Worm (Caenorhabditis elegans) whole organism, L2 larva: ENCODE measurements around the gene Y55F3AM.9.

ENCODE experiments used
- F13H6.1 ChIP-seq: sonication (generic microtip); optimal IDR thresholded peaks from 2 replicates; lab custom pipeline; 2016; ENCODE audit warnings: missing genetic modification characterization, missing compliant biosample characterization
- R02D3.7 ChIP-seq: fragments of 150-350 bp; optimal IDR thresholded peaks from 2 replicates; lab custom pipeline; 2014; ENCODE audit warnings: missing biosample characterization, missing genetic modification characterization
- Y55F3AM.14 ChIP-seq: fragments of 200-800 bp; sonication (Bioruptor generic); optimal IDR thresholded peaks from 2 replicates; lab custom pipeline; 2018; ENCODE audit warnings: mild to moderate bottlenecking, missing genetic modification characterization, missing compliant biosample characterization
- ama-1 ChIP-seq: fragments of 150-350 bp; optimal IDR thresholded peaks from 2 replicates; lab custom pipeline; 2018; ENCODE audit warnings: inconsistent platforms
- blmp-1 ChIP-seq: sonication (generic microtip); optimal IDR thresholded peaks from 2 replicates; lab custom pipeline; 2017; ENCODE audit warnings: missing genetic modification characterization, mild to moderate bottlenecking, missing compliant biosample characterization, antibody characterized with exemption, moderate library complexity; ENCODE audit not compliant: insufficient read depth
- ceh-82 ChIP-seq: fragments of 150-350 bp; optimal IDR thresholded peaks from 2 replicates; lab custom pipeline; 2014; ENCODE audit warnings: missing biosample characterization, missing genetic modification characterization
- crh-2 ChIP-seq: sonication (generic microtip); optimal IDR thresholded peaks from 2 replicates; lab custom pipeline; 2017; ENCODE audit warnings: missing biosample characterization, missing genetic modification characterization
- egl-27 ChIP-seq: sonication (generic microtip); optimal IDR thresholded peaks from 3 replicates; lab custom pipeline; 2017; ENCODE audit warnings: missing biosample characterization, missing genetic modification reagents, missing genetic modification characterization
- elt-1 ChIP-seq: fragments of 150-350 bp; optimal IDR thresholded peaks from 2 replicates; lab custom pipeline; 2014; ENCODE audit warnings: missing biosample characterization, missing genetic modification characterization
- gmeb-1 ChIP-seq: fragments of 150-350 bp; optimal IDR thresholded peaks from 2 replicates; lab custom pipeline; 2014; ENCODE audit warnings: missing biosample characterization, missing genetic modification characterization
- lin-11 ChIP-seq: fragments of 150-350 bp; sonication (generic microtip); optimal IDR thresholded peaks from 2 replicates; lab custom pipeline; 2014; ENCODE audit warnings: missing biosample characterization, missing genetic modification characterization, inconsistent platforms, mixed read lengths
- mab-5 ChIP-seq: fragments of 150-350 bp; optimal IDR thresholded peaks from 2 replicates; lab custom pipeline; 2014; ENCODE audit warnings: missing biosample characterization, missing genetic modification characterization
- mbf-1 ChIP-seq: sonication (generic microtip); optimal IDR thresholded peaks from 2 replicates; lab custom pipeline; 2017; ENCODE audit warnings: missing biosample characterization, missing genetic modification characterization
- nhr-10 ChIP-seq: sonication (generic microtip); optimal IDR thresholded peaks from 2 replicates; lab custom pipeline; 2017; ENCODE audit warnings: missing biosample characterization, missing genetic modification characterization
- nhr-21 ChIP-seq: fragments of 150-350 bp; optimal IDR thresholded peaks from 2 replicates; lab custom pipeline; 2014; ENCODE audit warnings: missing biosample characterization, missing genetic modification characterization
- nhr-23 ChIP-seq: fragments of 150-350 bp; optimal IDR thresholded peaks from 2 replicates; lab custom pipeline; 2014; ENCODE audit warnings: missing biosample characterization, missing genetic modification reagents, missing genetic modification characterization
- nhr-237 ChIP-seq: fragments of 150-350 bp; optimal IDR thresholded peaks from 2 replicates; lab custom pipeline; 2014; ENCODE audit warnings: missing biosample characterization, missing genetic modification characterization
- peb-1 ChIP-seq: fragments of 150-350 bp; optimal IDR thresholded peaks from 2 replicates; lab custom pipeline; 2014; ENCODE audit warnings: missing biosample characterization, missing genetic modification characterization
- skn-1 ChIP-seq: sonication (generic microtip); optimal IDR thresholded peaks from 2 replicates; lab custom pipeline; 2017; ENCODE audit warnings: missing biosample characterization, missing genetic modification characterization
- unc-55 ChIP-seq: fragments of 150-350 bp; sonication (generic microtip); optimal IDR thresholded peaks from 3 replicates; lab custom pipeline; 2014; ENCODE audit warnings: missing biosample characterization, missing genetic modification reagents, missing genetic modification characterization
- ztf-11 ChIP-seq: sonication (generic microtip); optimal IDR thresholded peaks from 2 replicates; lab custom pipeline; 2017; ENCODE audit warnings: missing biosample characterization, missing genetic modification characterization
- ztf-4 ChIP-seq: fragments of 150-350 bp; optimal IDR thresholded peaks from 2 replicates; lab custom pipeline; 2014; ENCODE audit warnings: missing biosample characterization, missing genetic modification characterization

Y55F3AM.9 gene

DNA sequence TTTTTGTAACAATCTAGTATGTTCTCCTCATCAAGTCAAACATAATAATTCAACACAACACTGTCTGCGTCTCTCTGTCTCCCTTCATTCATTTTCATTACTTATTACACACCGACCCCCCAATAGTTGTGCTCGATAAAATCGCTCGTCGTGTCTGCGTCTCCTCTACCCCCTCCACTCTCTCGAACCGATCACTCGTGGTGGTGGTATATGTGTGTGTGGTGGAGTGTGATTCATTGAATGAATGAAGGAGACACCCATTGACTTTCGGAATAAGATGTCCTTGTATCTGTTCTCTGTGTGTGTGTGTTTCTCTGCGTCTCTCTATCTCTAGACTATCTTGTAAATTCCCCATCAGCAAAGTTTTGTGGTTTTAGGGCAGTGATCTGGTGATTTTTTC is 51.7 kb downstream of the Y55F3AM.9 start (continued):
- TF ChIP-seq mbf-1 (tag; lab: Kevin White, UChicago), result no peak
- no peak for TF ChIP-seq nhr-10
- no peak for TF ChIP-seq peb-1 (tag; lab: Kevin White, UChicago)
- TF ChIP-seq R02D3.7, result no peak
- TF ChIP-seq ztf-11 (tag; lab: Kevin White, UChicago), result no peak
- TF ChIP-seq skn-1, result no peak
- peak; percentile 72 for TF ChIP-seq F13H6.1
- TF ChIP-seq unc-55, result no peak
- peak; percentile 31 for TF ChIP-seq blmp-1 (tag; lab: Kevin White, UChicago)
- no peak for TF ChIP-seq nhr-23 (tag; lab: Kevin White, UChicago)
- no peak for TF ChIP-seq lin-11 (tag; lab: Kevin White, UChicago)
- no peak for TF ChIP-seq nhr-237 (tag; lab: Kevin White, UChicago)
- TF ChIP-seq gmeb-1 (tag; lab: Kevin White, UChicago), result peak; percentile 52
- TF ChIP-seq crh-2 (tag; lab: Kevin White, UChicago), result peak; percentile 69
- peak; percentile 19 for TF ChIP-seq Y55F3AM.14 (GFP tag; lab: Kevin White, UChicago)
- TF ChIP-seq elt-1 (tag; lab: Kevin White, UChicago), result no peak
- TF ChIP-seq nhr-21 (tag; lab: Kevin White, UChicago), result peak; percentile 16
- no peak for TF ChIP-seq ceh-82 (tag; lab: Kevin White, UChicago)
- TF ChIP-seq ztf-4 (tag; lab: Kevin White, UChicago), result peak; percentile 26
- peak; percentile 60 for TF ChIP-seq mab-5
- TF ChIP-seq ama-1 (lab: Kevin White, UChicago), result no peak
- peak; percentile 9 for TF ChIP-seq egl-27 (tag; lab: Kevin White, UChicago)
